Fruit fly (Drosophila melanogaster) whole organism, wandering third instar larva: ENCODE results near the gene SsRbeta.

Experiments
- Abd-B ChIP-seq: fragments of >200 bp; optimal IDR thresholded peaks from 2 replicates; lab custom pipeline; 2017; ENCODE audit warnings: missing biosample characterization, missing genetic modification characterization
- CG32264 ChIP-seq: fragments of 200-800 bp; sonication (Bioruptor generic); optimal IDR thresholded peaks from 2 replicates; lab custom pipeline; 2016; ENCODE audit warnings: missing biosample characterization, missing genetic modification characterization
- CG9705 ChIP-seq: fragments of 200-800 bp; sonication (Bioruptor generic); optimal IDR thresholded peaks from 2 replicates; lab custom pipeline; 2018; ENCODE audit warnings: missing biosample characterization, mild to moderate bottlenecking, missing genetic modification characterization
- CrebA ChIP-seq: fragments of 200-800 bp; sonication (Bioruptor generic); optimal IDR thresholded peaks from 2 replicates; lab custom pipeline; 2016; ENCODE audit warnings: missing biosample characterization, mild to moderate bottlenecking, missing genetic modification characterization, borderline replicate concordance
- Dfd ChIP-seq: fragments of >200 bp; optimal IDR thresholded peaks from 2 replicates; lab custom pipeline; 2017; ENCODE audit warnings: missing biosample characterization, missing genetic modification characterization
- Dif ChIP-seq: fragments of 200-275, 200-300 bp; sonication (Bioruptor generic); optimal IDR thresholded peaks from 2 replicates; lab custom pipeline; 2018; ENCODE audit warnings: missing biosample characterization, missing genetic modification characterization; ENCODE audit not compliant: partially characterized antibody
- GATAd ChIP-seq: sonication (Bioruptor generic); optimal IDR thresholded peaks from 2 replicates; lab custom pipeline; 2016; ENCODE audit warnings: missing biosample characterization, missing genetic modification characterization
- HLH106 ChIP-seq: fragments of 200-800 bp; optimal IDR thresholded peaks from 3 replicates; lab custom pipeline; 2019; ENCODE audit warnings: missing biosample characterization, mild to moderate bottlenecking, missing genetic modification characterization, moderate library complexity
- Hnf4 ChIP-seq: fragments of 200-800 bp; sonication (Bioruptor generic); optimal IDR thresholded peaks from 2 replicates; lab custom pipeline; 2016; ENCODE audit warnings: missing biosample characterization, mild to moderate bottlenecking, missing genetic modification characterization
- Hr78 ChIP-seq: fragments of >200 bp; optimal IDR thresholded peaks from 2 replicates; lab custom pipeline; 2017; ENCODE audit warnings: missing biosample characterization, missing genetic modification characterization
- Hr83 ChIP-seq: fragments of 200-300 bp; sonication (Bioruptor generic); optimal IDR thresholded peaks from 2 replicates; lab custom pipeline; 2016; ENCODE audit warnings: missing biosample characterization, mild to moderate bottlenecking, missing genetic modification characterization, moderate library complexity; ENCODE audit not compliant: poor library complexity, severe bottlenecking
- Jra ChIP-seq: sonication (Bioruptor generic); optimal IDR thresholded peaks from 2 replicates; lab custom pipeline; 2016; ENCODE audit warnings: missing biosample characterization, missing genetic modification characterization
- Mio ChIP-seq: sonication (Bioruptor generic); optimal IDR thresholded peaks from 2 replicates; lab custom pipeline; 2016; ENCODE audit warnings: missing biosample characterization, missing genetic modification characterization
- Myc ChIP-seq: fragments of >200 bp; optimal IDR thresholded peaks from 2 replicates; lab custom pipeline; 2017
- N ChIP-seq: fragments of >200 bp; optimal IDR thresholded peaks from 2 replicates; lab custom pipeline; 2018; ENCODE audit warnings: missing biosample characterization, missing external identifiers, missing genetic modification characterization
- OdsH ChIP-seq: fragments of 200-800 bp; sonication (Bioruptor generic); optimal IDR thresholded peaks from 2 replicates; lab custom pipeline; 2016; ENCODE audit warnings: missing biosample characterization, mild to moderate bottlenecking, missing genetic modification characterization
- Rel ChIP-seq, 2 experiments: fragments of 200-800 bp; sonication (Bioruptor generic) in 1 of 2; optimal IDR thresholded peaks; 2 replicates in 1 of 2; 3 replicates in 1 of 2; lab custom pipeline; 2016 to 2019; ENCODE audit warnings: mild to moderate bottlenecking in 2 of 2, missing biosample characterization in 2 of 2, missing genetic modification characterization in 2 of 2, moderate library complexity in 1 of 2
- Sp1 ChIP-seq: fragments of 200-800 bp; sonication (Bioruptor generic); optimal IDR thresholded peaks from 3 replicates; lab custom pipeline; 2019; ENCODE audit warnings: missing biosample characterization, mild to moderate bottlenecking, missing genetic modification characterization, moderate library complexity
- Vsx2 ChIP-seq: fragments of 200-300, 225-300 bp; sonication (Bioruptor generic); optimal IDR thresholded peaks from 2 replicates; lab custom pipeline; 2018; ENCODE audit warnings: missing biosample characterization, missing genetic modification characterization; ENCODE audit not compliant: partially characterized antibody
- br ChIP-seq: fragments of 200-800 bp; sonication (Bioruptor generic); optimal IDR thresholded peaks from 2 replicates; lab custom pipeline; 2016; ENCODE audit warnings: missing biosample characterization, missing genetic modification characterization
- brk ChIP-seq: fragments of 200-800 bp; sonication (Bioruptor generic); optimal IDR thresholded peaks from 2 replicates; lab custom pipeline; 2016; ENCODE audit warnings: missing biosample characterization, mild to moderate bottlenecking, missing genetic modification characterization
- dl ChIP-seq, 2 experiments: fragments of 175-275, 200-275 bp in 1 of 2; fragments of 200-275 bp in 1 of 2; sonication (Bioruptor generic); optimal IDR thresholded peaks; lab custom pipeline; 2018; ENCODE audit warnings: mild to moderate bottlenecking in 2 of 2, missing biosample characterization in 2 of 2, missing genetic modification characterization in 2 of 2, moderate library complexity in 2 of 2; ENCODE audit not compliant: partially characterized antibody in 2 of 2, insufficient read depth in 1 of 2
- dmrt93B ChIP-seq: fragments of 200-800 bp; sonication (Bioruptor generic); optimal IDR thresholded peaks from 2 replicates; lab custom pipeline; 2018; ENCODE audit warnings: missing biosample characterization, mild to moderate bottlenecking, missing genetic modification characterization
- dsf ChIP-seq: sonication (Bioruptor generic); optimal IDR thresholded peaks from 2 replicates; lab custom pipeline; 2016; ENCODE audit warnings: missing biosample characterization, missing genetic modification characterization, borderline replicate concordance
- ey ChIP-seq: fragments of 200-800 bp; sonication (Bioruptor generic); optimal IDR thresholded peaks from 2 replicates; lab custom pipeline; 2016; ENCODE audit warnings: missing biosample characterization, missing genetic modification characterization
- foxo ChIP-seq, 2 experiments: fragments of 200-800 bp; sonication (Bioruptor generic); optimal IDR thresholded peaks; 2 replicates in 1 of 2; 3 replicates in 1 of 2; lab custom pipeline; 2016 to 2017; ENCODE audit warnings: missing biosample characterization in 2 of 2, missing genetic modification characterization in 2 of 2
- fru ChIP-seq: fragments of 200-800 bp; sonication (Bioruptor generic); optimal IDR thresholded peaks from 3 replicates; lab custom pipeline; 2016; ENCODE audit warnings: missing biosample characterization, mild to moderate bottlenecking, missing genetic modification characterization
- jim ChIP-seq: fragments of 175-275, 200-325 bp; sonication (Bioruptor generic); optimal IDR thresholded peaks from 2 replicates; lab custom pipeline; 2016; ENCODE audit warnings: missing biosample characterization, mild to moderate bottlenecking, missing genetic modification characterization
- lola ChIP-seq: fragments of >200 bp; optimal IDR thresholded peaks from 2 replicates; lab custom pipeline; 2017; ENCODE audit warnings: missing biosample characterization, missing genetic modification characterization
- pan ChIP-seq: fragments of >200 bp; optimal IDR thresholded peaks from 2 replicates; lab custom pipeline; 2017
- psq ChIP-seq: fragments of 200-800 bp; sonication (Bioruptor generic); optimal IDR thresholded peaks from 3 replicates; lab custom pipeline; 2017; ENCODE audit warnings: missing biosample characterization, mild to moderate bottlenecking, missing genetic modification characterization, moderate library complexity
- rgr ChIP-seq: fragments of 200-800 bp; sonication (Bioruptor generic); optimal IDR thresholded peaks from 3 replicates; lab custom pipeline; 2016; ENCODE audit warnings: missing biosample characterization, mild to moderate bottlenecking, missing genetic modification characterization
- sage ChIP-seq: fragments of 200-800 bp; sonication (Bioruptor generic); optimal IDR thresholded peaks from 2 replicates; lab custom pipeline; 2016; ENCODE audit warnings: missing biosample characterization, mild to moderate bottlenecking, missing genetic modification characterization
- sv ChIP-seq: fragments of 200-800 bp; sonication (Bioruptor generic); optimal IDR thresholded peaks from 3 replicates; lab custom pipeline; 2016; ENCODE audit warnings: missing biosample characterization, missing genetic modification characterization
- tai ChIP-seq: sonication (Bioruptor generic); optimal IDR thresholded peaks from 2 replicates; lab custom pipeline; 2016; ENCODE audit warnings: missing biosample characterization, missing genetic modification characterization
- usp ChIP-seq: fragments of >200 bp; optimal IDR thresholded peaks from 2 replicates; lab custom pipeline; 2017; ENCODE audit warnings: missing biosample characterization, missing genetic modification characterization
- woc ChIP-seq: sonication (Bioruptor generic); optimal IDR thresholded peaks from 2 replicates; lab custom pipeline; 2016; ENCODE audit warnings: missing biosample characterization, mild to moderate bottlenecking, missing genetic modification characterization

SsRbeta gene

dm6 chr3L:16090330-16090803 lies 39.0 kb upstream of the SsRbeta start, which contains the start of the genes CG5235 and ClC-c:
Gene CG5235, minus strand, starts transcription at chr3L:16090392.
Gene ClC-c, plus strand, starts transcription at chr3L:16090454.
- TF ChIP-seq rgr (GFP tag; lab: Kevin White, UChicago): peak; percentile 14
- TF ChIP-seq fru (GFP tag; lab: Kevin White, UChicago): peak; percentile 63
- TF ChIP-seq Rel (GFP tag; optimal IDR thresholded peaks at IDR 0.05; lab: Kevin White, UChicago): no peak
- TF ChIP-seq Rel (tag; optimal IDR thresholded peaks at IDR 0.05; lab: Kevin White, UChicago): peak; percentile 65
- TF ChIP-seq jim (GFP tag; lab: Kevin White, UChicago): no peak
- TF ChIP-seq, all 38 proteins: peak for 3

dm6 chr3L:16097393-16097884 lies 32.0 kb upstream of the SsRbeta start, which contains the start of the genes CG13074 and ATPsynbetaL:
Gene CG13074, minus strand, starts transcription at chr3L:16097493.
Gene ATPsynbetaL, plus strand, starts transcription at chr3L:16097834.
- TF ChIP-seq sage (GFP tag; lab: Kevin White, UChicago) (no peak), Hnf4 (GFP tag; lab: Kevin White, UChicago) (no peak), pan (no peak), CG32264 (GFP tag; lab: Kevin White, UChicago) (no peak), Dfd (GFP tag; lab: Kevin White, UChicago) (no peak), jim (GFP tag; lab: Kevin White, UChicago) (no peak)
- TF ChIP-seq, all 38 proteins: peak for 0

dm6 chr3L:16100059-16100458 lies 29.4 kb upstream of the SsRbeta start, which contains the start of gene IleRS-m:
Gene IleRS-m, plus strand, starts transcription at chr3L:16100280.
- TF ChIP-seq dl (GFP tag; optimal IDR thresholded peaks at IDR 0.05; lab: Kevin White, UChicago; ENCODE audit: insufficient read depth in 1 of 2, partially characterized antibody in 2 of 2): no peak
- TF ChIP-seq Myc (lab: Kevin White, UChicago): peak; percentile 51

- TF ChIP-seq dl (GFP tag; optimal IDR thresholded peaks at IDR 0.05; lab: Kevin White, UChicago; ENCODE audit: insufficient read depth in 1 of 2, partially characterized antibody in 2 of 2) (no peak), lola (GFP tag; lab: Kevin White, UChicago) (no peak), GATAd (GFP tag; lab: Kevin White, UChicago) (peak; percentile 84), HLH106 (tag; lab: Kevin White, UChicago) (peak; percentile 79), br (GFP tag; lab: Kevin White, UChicago) (peak; percentile 91), pan (no peak), sv (GFP tag; lab: Kevin White, UChicago) (peak; percentile 88), foxo (GFP tag; optimal IDR thresholded peaks at IDR 0.05; lab: Kevin White, UChicago) (peak; percentile 66 to 94), Dif (GFP tag; lab: Kevin White, UChicago) (no peak), CrebA (GFP tag; lab: Kevin White, UChicago) (no peak), Myc (lab: Kevin White, UChicago) (peak; percentile 57), Vsx2 (GFP tag; lab: Kevin White, UChicago) (no peak), Mio (GFP tag; lab: Kevin White, UChicago) (peak; percentile 32), Hr83 (GFP tag; lab: Kevin White, UChicago) (peak; percentile 70), fru (GFP tag; lab: Kevin White, UChicago) (no peak), dsf (GFP tag; lab: Kevin White, UChicago) (no peak), Abd-B (GFP tag; lab: Kevin White, UChicago) (no peak), psq (GFP tag; lab: Kevin White, UChicago) (peak; percentile 74), rgr (GFP tag; lab: Kevin White, UChicago) (no peak), Rel (GFP tag; optimal IDR thresholded peaks at IDR 0.05; lab: Kevin White, UChicago) (no peak), Rel (tag; optimal IDR thresholded peaks at IDR 0.05; lab: Kevin White, UChicago) (no peak), woc (no peak), dmrt93B (GFP tag; lab: Kevin White, UChicago) (no peak), Hr78 (GFP tag; lab: Kevin White, UChicago) (no peak), CG9705 (GFP tag; lab: Kevin White, UChicago) (no peak), ey (GFP tag; lab: Kevin White, UChicago) (peak; percentile 92), jim (GFP tag; lab: Kevin White, UChicago) (no peak), CG32264 (GFP tag; lab: Kevin White, UChicago) (peak; percentile 40), tai (GFP tag; lab: Kevin White, UChicago) (no peak), Sp1 (GFP tag; lab: Kevin White, UChicago) (no peak), usp (no peak), brk (GFP tag; lab: Kevin White, UChicago) (no peak), N (GFP tag; lab: Kevin White, UChicago) (no peak), Dfd (GFP tag; lab: Kevin White, UChicago) (no peak), Jra (GFP tag; lab: Kevin White, UChicago) (no peak), OdsH (GFP tag; lab: Kevin White, UChicago) (peak; percentile 89), sage (GFP tag; lab: Kevin White, UChicago) (no peak)
These were observed 23.9 kb upstream of the SsRbeta start, which contains the start of the genes IntS9 and CG43295 for dm6 chr3L:16105528-16105927. Gene IntS9, minus strand, starts transcription at chr3L:16105627. Gene CG43295, plus strand, starts transcription at chr3L:16105852.
